Fruit fly (Drosophila melanogaster) whole organism, embryonic: ENCODE data around the gene CG44000.

Experiments
- CG11093 ChIP-seq: fragments of 200-800 bp; sonication (Bioruptor generic); IDR thresholded peaks from 3 replicates; pipeline ENCODE4 v1.3.6; 2022; ENCODE audit warnings: missing biosample characterization, missing genetic modification characterization
- CG11560 ChIP-seq: fragments of 200-800 bp; sonication (Bioruptor generic); IDR thresholded peaks from 3 replicates; pipeline ENCODE4 v1.3.6; 2022; ENCODE audit warnings: missing biosample characterization, missing genetic modification characterization
- CG1233 ChIP-seq: fragments of 200-800 bp; sonication (Bioruptor generic); optimal IDR thresholded peaks from 4 replicates; lab custom pipeline; 2018; ENCODE audit warnings: missing biosample characterization, mild to moderate bottlenecking, missing genetic modification characterization
- CG13296 ChIP-seq: fragments of 200-800 bp; sonication (Bioruptor generic); optimal IDR thresholded peaks from 3 replicates; lab custom pipeline; 2018; ENCODE audit warnings: missing biosample characterization, mild to moderate bottlenecking, missing genetic modification characterization
- CG13894 ChIP-seq: fragments of 200-800 bp; sonication (Bioruptor generic); optimal IDR thresholded peaks from 3 replicates; lab custom pipeline; 2018; ENCODE audit warnings: missing biosample characterization, mild to moderate bottlenecking, missing genetic modification characterization, moderate library complexity
- CG14860 ChIP-seq: fragments of 200-800 bp; sonication (Bioruptor generic); IDR thresholded peaks from 3 replicates; pipeline ENCODE4 v1.3.6; 2022; ENCODE audit warnings: missing biosample characterization, missing genetic modification characterization; ENCODE audit not compliant: partially characterized antibody
- CG18011 ChIP-seq: fragments of 200-800 bp; sonication (Bioruptor generic); optimal IDR thresholded peaks from 2 replicates; lab custom pipeline; 2017; ENCODE audit warnings: missing biosample characterization, missing genetic modification characterization, mild to moderate bottlenecking, moderate library complexity, missing genotype
- CG1832 ChIP-seq: fragments of 200-800 bp; sonication (Bioruptor generic); optimal IDR thresholded peaks from 2 replicates; lab custom pipeline; 2017; ENCODE audit warnings: missing biosample characterization, mild to moderate bottlenecking, missing genetic modification characterization, inconsistent platforms
- CG2889 ChIP-seq: fragments of 200-800 bp; sonication (Bioruptor generic); IDR thresholded peaks from 3 replicates; pipeline ENCODE4 v1.3.6; 2022; ENCODE audit warnings: missing biosample characterization, missing genetic modification characterization
- CG3407 ChIP-seq: fragments of 200-800 bp; sonication (Bioruptor generic); optimal IDR thresholded peaks from 2 replicates; lab custom pipeline; 2018; ENCODE audit warnings: missing biosample characterization, mild to moderate bottlenecking, missing genetic modification characterization
- CG6175 ChIP-seq: fragments of 200-800 bp; sonication (Bioruptor generic); IDR thresholded peaks from 3 replicates; pipeline ENCODE4 v1.3.6; 2022; ENCODE audit warnings: missing biosample characterization, missing genetic modification characterization
- CG6765 ChIP-seq: fragments of 200-800 bp; sonication (Bioruptor generic); optimal IDR thresholded peaks from 3 replicates; lab custom pipeline; 2017; ENCODE audit warnings: missing biosample characterization, mild to moderate bottlenecking, missing genetic modification characterization
- CG6854 ChIP-seq: fragments of 200-800 bp; sonication (Bioruptor generic); optimal IDR thresholded peaks from 3 replicates; lab custom pipeline; 2017; ENCODE audit warnings: missing biosample characterization, mild to moderate bottlenecking, missing genetic modification characterization
- CG7745 ChIP-seq: fragments of 200-800 bp; sonication (Bioruptor generic); optimal IDR thresholded peaks from 2 replicates; lab custom pipeline; 2018; ENCODE audit warnings: missing biosample characterization, mild to moderate bottlenecking, missing genetic modification characterization, moderate library complexity
- CG9609 ChIP-seq: fragments of 200-800 bp; sonication (Bioruptor generic); optimal IDR thresholded peaks from 3 replicates; lab custom pipeline; 2016; ENCODE audit warnings: missing biosample characterization, missing genetic modification characterization
- CrebB ChIP-seq: fragments of 200-800 bp; sonication (Bioruptor generic); optimal IDR thresholded peaks from 3 replicates; lab custom pipeline; 2018; ENCODE audit warnings: missing biosample characterization, mild to moderate bottlenecking, missing genetic modification characterization
- Dbx ChIP-seq: fragments of 200-800 bp; sonication (Bioruptor generic); IDR thresholded peaks from 3 replicates; pipeline ENCODE4 v1.3.6; 2022; ENCODE audit warnings: missing biosample characterization, missing genetic modification characterization
- Deaf1 ChIP-seq: fragments of 200-800 bp; optimal IDR thresholded peaks from 3 replicates; lab custom pipeline; 2019; ENCODE audit warnings: missing biosample characterization, mild to moderate bottlenecking, missing genetic modification characterization, moderate library complexity
- HmgZ ChIP-seq: fragments of 200-800 bp; sonication (Bioruptor generic); optimal IDR thresholded peaks from 2 replicates; lab custom pipeline; 2018; ENCODE audit warnings: missing biosample characterization, mild to moderate bottlenecking, missing genetic modification characterization
- Hmr ChIP-seq: fragments of 200-800 bp; sonication (Bioruptor generic); optimal IDR thresholded peaks from 3 replicates; lab custom pipeline; 2017; ENCODE audit warnings: mild to moderate bottlenecking, missing biosample characterization, missing genetic modification reagents, missing genetic modification characterization
- Kr ChIP-seq: fragments of 200-800 bp; sonication (Bioruptor generic); optimal IDR thresholded peaks from 2 replicates; lab custom pipeline; 2017; ENCODE audit warnings: missing biosample characterization, mild to moderate bottlenecking, missing genetic modification characterization
- MTF-1 ChIP-seq: fragments of 200-800 bp; sonication (Bioruptor generic); optimal IDR thresholded peaks from 2 replicates; lab custom pipeline; 2018; ENCODE audit warnings: missing biosample characterization, mild to moderate bottlenecking, missing genetic modification characterization, borderline replicate concordance
- Max ChIP-seq: fragments of 200-800 bp; sonication (Bioruptor generic); optimal IDR thresholded peaks from 2 replicates; lab custom pipeline; 2016; ENCODE audit warnings: missing biosample characterization, mild to moderate bottlenecking, missing genetic modification characterization
- NC2α ChIP-seq: fragments of 200-800 bp; sonication (Bioruptor generic); optimal IDR thresholded peaks from 2 replicates; lab custom pipeline; 2016; ENCODE audit warnings: missing biosample characterization, missing genetic modification characterization
- Oaz ChIP-seq: fragments of 200-800 bp; sonication (Bioruptor generic); IDR thresholded peaks from 2 replicates; pipeline ENCODE4 v1.3.6; 2022; ENCODE audit warnings: missing biosample characterization, missing genetic modification characterization
- Opbp ChIP-seq: fragments of 200-800 bp; sonication (Bioruptor generic); IDR thresholded peaks from 3 replicates; pipeline ENCODE4 v1.3.6; 2022; ENCODE audit warnings: missing biosample characterization, missing genetic modification characterization; ENCODE audit not compliant: partially characterized antibody
- Sox102F ChIP-seq: fragments of 200-800 bp; sonication (Bioruptor generic); optimal IDR thresholded peaks from 2 replicates; lab custom pipeline; 2018; ENCODE audit warnings: missing biosample characterization, mild to moderate bottlenecking, missing genetic modification characterization, moderate library complexity
- Tbp ChIP-seq: fragments of >200 bp; optimal IDR thresholded peaks from 2 replicates; lab custom pipeline; 2018; ENCODE audit warnings: missing biosample characterization, missing genetic modification characterization
- Usf ChIP-seq: fragments of 200-800 bp; sonication (Bioruptor generic); optimal IDR thresholded peaks from 2 replicates; lab custom pipeline; 2017; ENCODE audit warnings: missing genotype, missing biosample characterization, missing genetic modification characterization
- abd-A ChIP-seq: fragments of 200-800 bp; sonication (Bioruptor generic); optimal IDR thresholded peaks from 3 replicates; lab custom pipeline; 2019; ENCODE audit warnings: missing biosample characterization, mild to moderate bottlenecking, missing genetic modification characterization, moderate library complexity
- bab2 ChIP-seq: fragments of 200-800 bp; sonication (Bioruptor generic); optimal IDR thresholded peaks from 2 replicates; lab custom pipeline; 2016; ENCODE audit warnings: missing biosample characterization, missing genetic modification characterization
- chinmo ChIP-seq: fragments of 200-800 bp; sonication (Bioruptor generic); IDR thresholded peaks from 4 replicates; pipeline ENCODE4 v1.3.6; 2022; ENCODE audit warnings: missing biosample characterization, missing genetic modification characterization; ENCODE audit not compliant: partially characterized antibody
- crp ChIP-seq, 2 experiments: fragments of 200-800 bp; sonication (Bioruptor generic); optimal IDR thresholded peaks; 2 replicates in 1 of 2; 3 replicates in 1 of 2; lab custom pipeline; 2017; ENCODE audit warnings: missing biosample characterization in 2 of 2, missing genetic modification characterization in 2 of 2, mild to moderate bottlenecking in 1 of 2, moderate library complexity in 1 of 2
- grau ChIP-seq: fragments of 200-800 bp; optimal IDR thresholded peaks from 3 replicates; lab custom pipeline; 2019; ENCODE audit warnings: missing biosample characterization, mild to moderate bottlenecking, missing genetic modification characterization, moderate library complexity
- ham ChIP-seq: fragments of 200-800 bp; sonication (Bioruptor generic); IDR thresholded peaks from 2 replicates; pipeline ENCODE4 v1.3.6; 2022; ENCODE audit warnings: missing biosample characterization, missing genetic modification characterization
- her ChIP-seq: fragments of 200-800 bp; sonication (Bioruptor generic); optimal IDR thresholded peaks from 2 replicates; lab custom pipeline; 2016; ENCODE audit warnings: missing biosample characterization, missing genetic modification characterization
- hth ChIP-seq: fragments of >200 bp; optimal IDR thresholded peaks from 2 replicates; lab custom pipeline; 2017; ENCODE audit warnings: inconsistent platforms
- mirr ChIP-seq: fragments of 200-800 bp; sonication (Bioruptor generic); optimal IDR thresholded peaks from 3 replicates; lab custom pipeline; 2018; ENCODE audit warnings: missing biosample characterization, mild to moderate bottlenecking, missing genetic modification characterization
- pita ChIP-seq: fragments of 200-800 bp; sonication (Bioruptor generic); optimal IDR thresholded peaks from 2 replicates; lab custom pipeline; 2017; ENCODE audit warnings: missing biosample characterization, mild to moderate bottlenecking, missing genetic modification characterization
- pzg ChIP-seq: fragments of 200-800 bp; sonication (Bioruptor generic); optimal IDR thresholded peaks from 3 replicates; lab custom pipeline; 2018; ENCODE audit warnings: missing biosample characterization, mild to moderate bottlenecking, missing genetic modification characterization, moderate library complexity
- ranshi ChIP-seq: fragments of 200-800 bp; sonication (Bioruptor generic); IDR thresholded peaks from 2 replicates; pipeline ENCODE4 v1.3.6; 2022; ENCODE audit warnings: missing biosample characterization, missing genetic modification characterization
- row ChIP-seq: fragments of 200-800 bp; sonication (Bioruptor generic); IDR thresholded peaks from 3 replicates; pipeline ENCODE4 v1.3.6; 2022; ENCODE audit warnings: missing biosample characterization, missing genetic modification characterization
- run ChIP-seq: fragments of 200-800 bp; sonication (Bioruptor generic); optimal IDR thresholded peaks from 3 replicates; lab custom pipeline; 2018; ENCODE audit warnings: missing biosample characterization, mild to moderate bottlenecking, missing genetic modification characterization
- sens-2 ChIP-seq: fragments of 200-800 bp; sonication (Bioruptor generic); IDR thresholded peaks from 2 replicates; pipeline ENCODE4 v1.3.6; 2022; ENCODE audit warnings: missing biosample characterization, missing genetic modification characterization
- shn ChIP-seq: fragments of 200-800 bp; sonication (Bioruptor generic); optimal IDR thresholded peaks from 3 replicates; lab custom pipeline; 2016; ENCODE audit warnings: missing biosample characterization, missing genetic modification characterization
- slou ChIP-seq: fragments of 200-800 bp; sonication (Bioruptor generic); optimal IDR thresholded peaks from 3 replicates; lab custom pipeline; 2016; ENCODE audit warnings: missing biosample characterization, missing genetic modification characterization
- sob ChIP-seq: fragments of 200-800 bp; sonication (Bioruptor generic); IDR thresholded peaks from 2 replicates; pipeline ENCODE4 v1.3.6; 2022; ENCODE audit warnings: missing biosample characterization, missing genetic modification characterization
- tin ChIP-seq: fragments of 200-800 bp; sonication (Bioruptor generic); optimal IDR thresholded peaks from 3 replicates; lab custom pipeline; 2016; ENCODE audit warnings: missing biosample characterization, missing genetic modification characterization
- unpg ChIP-seq: fragments of 200-800 bp; sonication (Bioruptor generic); optimal IDR thresholded peaks from 3 replicates; lab custom pipeline; 2018; ENCODE audit warnings: missing biosample characterization, mild to moderate bottlenecking, missing genetic modification characterization, moderate library complexity
- vnd ChIP-seq: fragments of 200-800 bp; sonication (Bioruptor generic); IDR thresholded peaks from 3 replicates; pipeline ENCODE4 v1.3.6; 2022; ENCODE audit warnings: missing biosample characterization, missing genetic modification characterization; ENCODE audit not compliant: partially characterized antibody
- zfh1 ChIP-seq: fragments of 200-800 bp; sonication (Bioruptor generic); IDR thresholded peaks from 3 replicates; pipeline ENCODE4 v1.3.6; 2022; ENCODE audit warnings: missing biosample characterization, missing genetic modification characterization

The CG44000 gene

DNA sequence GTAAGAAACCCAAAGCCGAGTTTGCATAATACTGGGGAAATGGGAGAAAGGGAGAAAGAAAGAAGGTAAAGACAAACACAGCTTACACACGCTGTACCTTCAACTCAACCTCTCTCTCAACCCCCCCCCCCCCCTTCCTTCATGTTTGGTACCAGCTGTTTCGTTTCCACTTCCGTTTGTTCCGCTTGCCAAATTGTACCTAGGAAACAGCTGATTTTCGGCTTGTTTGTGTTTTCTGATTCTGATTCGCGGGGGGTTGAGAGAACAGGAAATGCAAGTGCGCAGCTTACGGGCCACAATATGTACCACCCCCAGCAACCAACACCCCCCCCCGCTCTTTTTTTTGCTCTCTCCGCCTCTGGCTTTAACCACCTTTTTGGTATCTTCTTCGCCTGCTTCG, 20.9 kb downstream of the CG44000 start (continued):
- no peak for TF ChIP-seq CG11560
- no peak for TF ChIP-seq ham (GFP tag; lab: Robert Waterston, UW)
- no peak for TF ChIP-seq sob (GFP tag; lab: Robert Waterston, UW)
- no peak for TF ChIP-seq Opbp (GFP tag; lab: Robert Waterston, UW)
- TF ChIP-seq Dbx (GFP tag; lab: Robert Waterston, UW) = no peak
- no peak for TF ChIP-seq slou (GFP tag; lab: Kevin White, UChicago)
- TF ChIP-seq bab2 = no peak
- no peak for TF ChIP-seq NC2α (GFP tag; lab: Kevin White, UChicago)
- TF ChIP-seq sens-2 (GFP tag; lab: Robert Waterston, UW) = no peak
- no peak for TF ChIP-seq CG1832 (GFP tag; lab: Kevin White, UChicago)
- no peak for TF ChIP-seq vnd (GFP tag; lab: Robert Waterston, UW)
- TF ChIP-seq crp (GFP tag; optimal IDR thresholded peaks at IDR 0.05; lab: Kevin White, UChicago) = peak in 1 of 2 experiments; percentile 78
- no peak for TF ChIP-seq Max (GFP tag; lab: Kevin White, UChicago)
- TF ChIP-seq hth (lab: Kevin White, UChicago) = no peak
- TF ChIP-seq run (tag; lab: Kevin White, UChicago) = no peak
- no peak for TF ChIP-seq CG11093 (GFP tag; lab: Robert Waterston, UW)
- TF ChIP-seq Hmr (GFP tag; lab: Kevin White, UChicago) = no peak
- no peak for TF ChIP-seq shn (GFP tag; lab: Kevin White, UChicago)
- no peak for TF ChIP-seq CG7745 (tag; lab: Kevin White, UChicago)
- no peak for TF ChIP-seq Usf (GFP tag; lab: Kevin White, UChicago)
- no peak for TF ChIP-seq CG2889 (GFP tag; lab: Robert Waterston, UW)
- TF ChIP-seq Kr (GFP tag; lab: Kevin White, UChicago) = no peak
- 0 out of 2 replicates have a peak, but pooled peaks have one; percentile 12 for TF ChIP-seq ranshi (GFP tag; lab: Robert Waterston, UW)
- no peak for TF ChIP-seq CG9609 (GFP tag; lab: Kevin White, UChicago)
- TF ChIP-seq CG13894 (tag; lab: Kevin White, UChicago) = peak; percentile 34
- no peak for TF ChIP-seq CG6854 (GFP tag; lab: Kevin White, UChicago)
- TF ChIP-seq row (GFP tag; lab: Robert Waterston, UW) = 0 out of 3 replicates have a peak, but pooled peaks have one; percentile 29
- TF ChIP-seq Oaz (GFP tag; lab: Robert Waterston, UW) = no peak
- no peak for TF ChIP-seq zfh1
- TF ChIP-seq CG14860 = no peak
- no peak for TF ChIP-seq CG3407 (GFP tag; lab: Kevin White, UChicago)
- no peak for TF ChIP-seq CrebB (tag; lab: Kevin White, UChicago)
- TF ChIP-seq HmgZ (tag; lab: Kevin White, UChicago) = no peak
- TF ChIP-seq chinmo (GFP tag; lab: Robert Waterston, UW) = no peak
- TF ChIP-seq Tbp (GFP tag; lab: Kevin White, UChicago) = no peak
- TF ChIP-seq pita (GFP tag; lab: Kevin White, UChicago) = no peak
- TF ChIP-seq CG6175 (GFP tag; lab: Robert Waterston, UW) = no peak
- TF ChIP-seq grau (tag; lab: Kevin White, UChicago) = no peak
- TF ChIP-seq mirr (GFP tag; lab: Kevin White, UChicago) = peak; percentile 44
- TF ChIP-seq her = no peak
- peak; percentile 13 for TF ChIP-seq Deaf1 (tag; lab: Kevin White, UChicago)
- no peak for TF ChIP-seq MTF-1 (GFP tag; lab: Kevin White, UChicago)
- no peak for TF ChIP-seq unpg (GFP tag; lab: Kevin White, UChicago)
- peak; percentile 14 for TF ChIP-seq pzg (GFP tag; lab: Kevin White, UChicago)
- peak; percentile 65 for TF ChIP-seq abd-A (tag; lab: Kevin White, UChicago)
- TF ChIP-seq Sox102F = no peak
- peak; percentile 29 for TF ChIP-seq CG13296 (GFP tag; lab: Kevin White, UChicago)
- TF ChIP-seq CG6765 = peak; percentile 8
- TF ChIP-seq tin = no peak
- no peak for TF ChIP-seq CG18011 (GFP tag; lab: Kevin White, UChicago)
- no peak for TF ChIP-seq CG1233 (GFP tag; lab: Kevin White, UChicago)
